Worm (Caenorhabditis elegans): ENCODE data around the gene bath-30.

DNA sequence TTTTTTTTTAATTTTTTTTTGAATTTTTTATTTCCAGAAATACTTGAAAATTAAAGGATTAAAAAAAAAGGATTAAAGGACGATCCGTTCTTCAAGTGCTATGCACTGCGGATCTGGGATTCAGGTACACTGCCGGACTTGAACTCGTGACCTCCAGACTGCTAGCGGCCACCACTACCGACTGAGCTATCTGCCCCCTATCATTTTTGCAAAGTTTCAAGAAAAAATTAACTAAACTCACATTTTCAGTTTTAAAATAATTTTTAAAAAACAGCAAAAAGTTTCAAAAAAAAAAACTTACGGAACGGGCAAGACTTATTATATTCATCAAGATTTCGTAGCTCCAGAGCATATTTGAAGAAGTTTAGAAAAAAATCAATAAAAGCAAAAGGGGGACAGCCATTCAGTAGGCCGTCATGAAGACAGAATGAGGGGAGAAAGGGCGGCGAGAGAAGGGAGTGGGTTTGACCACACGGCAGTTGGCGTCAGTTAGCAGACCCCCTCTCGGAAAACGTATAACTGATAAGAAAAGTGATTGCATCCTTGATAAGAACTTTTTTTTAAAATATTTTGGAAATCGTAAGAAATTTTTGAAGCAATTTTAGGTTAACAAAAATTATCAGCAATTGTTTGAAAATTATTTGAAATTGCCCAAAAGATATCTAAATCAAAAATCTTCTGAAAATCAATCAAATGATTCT, 35.1 kb downstream of the bath-30 start:
- TF ChIP-seq nhr-28 (tag; optimal IDR thresholded peaks at IDR 0.05) (peak; percentile 23), Y75B8A.6 (GFP tag; IDR thresholded peaks at IDR 0.05) (no peak), ctbp-1 (GFP tag; IDR thresholded peaks at IDR 0.05) (no peak), nhr-25 (tag; optimal IDR thresholded peaks at IDR 0.05; ENCODE audit: borderline replicate concordance, insufficient read depth) (no peak), aly-2 (tag; optimal IDR thresholded peaks at IDR 0.05) (no peak), mdl-1 (tag; optimal IDR thresholded peaks at IDR 0.05) (no peak), nhr-6 (tag; optimal IDR thresholded peaks at IDR 0.05) (no peak), hlh-30 (tag; optimal IDR thresholded peaks at IDR 0.05; ENCODE audit: insufficient read depth) (no peak), nhr-77 (tag; optimal IDR thresholded peaks at IDR 0.05) (no peak), pqm-1 (tag; optimal IDR thresholded peaks at IDR 0.05) (peak; percentile 56), ztf-11 (tag; optimal IDR thresholded peaks at IDR 0.05) (no peak), snpc-1.2 (GFP tag; IDR thresholded peaks at IDR 0.05) (no peak)

All from whole organism, L4 larva.